Worm (Caenorhabditis elegans) whole organism, L4 larva: ENCODE measurements around the gene C23F12.4.
A peak's percentile ranks its signal among the peaks of the same experiment; 100 is the strongest.

Source experiments
- D1046.2 ChIP-seq: fragments of 200-800 bp; sonication (Bioruptor generic); IDR thresholded peaks from 2 replicates; pipeline ENCODE4 v1.3.6; 2022; ENCODE audit warnings: missing genetic modification characterization, missing compliant biosample characterization
- F26F4.8 ChIP-seq: fragments of 200-800 bp; sonication (Bioruptor generic); conservative IDR thresholded peaks from 2 replicates; pipeline ENCODE4 v1.3.6; 2022; ENCODE audit warnings: missing genetic modification characterization, missing compliant biosample characterization
- F37D6.2 ChIP-seq: sonication (generic microtip); optimal IDR thresholded peaks from 2 replicates; lab custom pipeline; 2016; ENCODE audit warnings: mild to moderate bottlenecking, missing genetic modification characterization, missing compliant biosample characterization
- F49E8.2 ChIP-seq: sonication (generic microtip); optimal IDR thresholded peaks from 2 replicates; lab custom pipeline; 2016; ENCODE audit warnings: missing compliant biosample characterization, mild to moderate bottlenecking, missing genetic modification characterization, borderline replicate concordance
- R02D3.7 ChIP-seq: fragments of 150-350 bp; sonication (generic microtip); optimal IDR thresholded peaks from 3 replicates; lab custom pipeline; 2014; ENCODE audit warnings: missing biosample characterization, missing genetic modification characterization
- T20F7.1 ChIP-seq: fragments of 200-800 bp; sonication (Bioruptor generic); optimal IDR thresholded peaks from 2 replicates; lab custom pipeline; 2018; ENCODE audit warnings: mild to moderate bottlenecking, missing genetic modification characterization, missing compliant biosample characterization
- T26A8.4 ChIP-seq: fragments of 200-800 bp; sonication (Bioruptor generic); IDR thresholded peaks from 2 replicates; pipeline ENCODE4 v1.3.6; 2022; ENCODE audit warnings: missing genetic modification characterization, missing compliant biosample characterization
- Y48G9A.11 ChIP-seq: fragments of 200-800 bp; sonication (Bioruptor generic); IDR thresholded peaks from 2 replicates; pipeline ENCODE4 v1.3.6; 2022; ENCODE audit warnings: missing genetic modification reagents, missing genetic modification characterization, missing compliant biosample characterization
- Y5F2A.4 ChIP-seq: fragments of 200-800 bp; sonication (Bioruptor generic); optimal IDR thresholded peaks from 2 replicates; lab custom pipeline; 2018; ENCODE audit warnings: mild to moderate bottlenecking, missing genetic modification characterization, missing compliant biosample characterization
- ZK337.2 ChIP-seq: fragments of 200-800 bp; sonication (Bioruptor generic); IDR thresholded peaks from 2 replicates; pipeline ENCODE4 v1.3.6; 2022; ENCODE audit warnings: missing genetic modification reagents, missing genetic modification characterization, missing compliant biosample characterization
- ZK546.5 ChIP-seq, 2 experiments: sonication (generic microtip); optimal IDR thresholded peaks; 2 replicates each; lab custom pipeline; 2017; ENCODE audit warnings: missing biosample characterization in 2 of 2, missing genetic modification characterization in 2 of 2
- aha-1 ChIP-seq: fragments of 150-350 bp; peaks from one replicate; lab custom pipeline; 2014; ENCODE audit warnings: missing biosample characterization, missing genetic modification characterization
- ama-1 ChIP-seq: fragments of 150-350 bp; optimal IDR thresholded peaks from 2 replicates; lab custom pipeline; 2014; ENCODE audit warnings: inconsistent platforms, mixed read lengths
- ceh-32 ChIP-seq: sonication (generic microtip); optimal IDR thresholded peaks from 2 replicates; lab custom pipeline; 2016; ENCODE audit warnings: mild to moderate bottlenecking, missing genetic modification characterization, missing compliant biosample characterization; ENCODE audit not compliant: poor library complexity
- ceh-62 ChIP-seq: sonication (generic microtip); optimal IDR thresholded peaks from 2 replicates; lab custom pipeline; 2017; ENCODE audit warnings: missing biosample characterization, missing genetic modification characterization
- cey-2 ChIP-seq: sonication (generic microtip); optimal IDR thresholded peaks from 3 replicates; lab custom pipeline; 2017; ENCODE audit warnings: missing genetic modification characterization, mild to moderate bottlenecking, missing compliant biosample characterization, antibody characterized with exemption, borderline replicate concordance; ENCODE audit not compliant: insufficient read depth
- ctbp-1 ChIP-seq: fragments of 200-800 bp; sonication (Bioruptor generic); IDR thresholded peaks from 2 replicates; pipeline ENCODE4 v1.3.6; 2022; ENCODE audit warnings: missing genetic modification reagents, missing genetic modification characterization, missing compliant biosample characterization
- daf-19 ChIP-seq: fragments of 200-800 bp; sonication (Bioruptor generic); conservative IDR thresholded peaks from 2 replicates; pipeline ENCODE4 v1.3.6; 2022; ENCODE audit warnings: missing genetic modification characterization, missing compliant biosample characterization
- dmd-8 ChIP-seq: fragments of 200-800 bp; sonication (Bioruptor generic); IDR thresholded peaks from 2 replicates; pipeline ENCODE4 v1.3.6; 2022; ENCODE audit warnings: missing genetic modification characterization, missing compliant biosample characterization
- dmd-9 ChIP-seq: fragments of 200-800 bp; sonication (Bioruptor generic); IDR thresholded peaks from 2 replicates; pipeline ENCODE4 v1.3.6; 2022; ENCODE audit warnings: missing genetic modification reagents, missing genetic modification characterization, missing compliant biosample characterization
- dpl-1 ChIP-seq: fragments of 150-350 bp; optimal IDR thresholded peaks from 2 replicates; lab custom pipeline; 2014; ENCODE audit warnings: missing biosample characterization, missing genetic modification reagents, missing genetic modification characterization
- dve-1 ChIP-seq: sonication (generic microtip); optimal IDR thresholded peaks from 2 replicates; lab custom pipeline; 2017; ENCODE audit warnings: antibody characterized with exemption, mild to moderate bottlenecking, missing genetic modification characterization, missing compliant biosample characterization; ENCODE audit not compliant: insufficient read depth
- egl-27 ChIP-seq: sonication (generic microtip); optimal IDR thresholded peaks from 3 replicates; lab custom pipeline; 2017; ENCODE audit warnings: missing biosample characterization, missing genetic modification reagents, missing genetic modification characterization
- egl-43 ChIP-seq: fragments of 200-800 bp; sonication (Bioruptor generic); IDR thresholded peaks from 2 replicates; pipeline ENCODE4 v1.3.6; 2022; ENCODE audit warnings: missing genetic modification reagents, missing genetic modification characterization, missing compliant biosample characterization
- gei-8 ChIP-seq: fragments of 200-800 bp; sonication (Bioruptor generic); optimal IDR thresholded peaks from 2 replicates; lab custom pipeline; 2018; ENCODE audit warnings: mild to moderate bottlenecking, missing genetic modification characterization, missing compliant biosample characterization
- hlh-11 ChIP-seq: fragments of 200-800 bp; sonication (Bioruptor generic); optimal IDR thresholded peaks from 2 replicates; lab custom pipeline; 2018; ENCODE audit warnings: mild to moderate bottlenecking, missing genetic modification characterization, missing compliant biosample characterization
- lim-7 ChIP-seq: fragments of 200-800 bp; sonication (Bioruptor generic); IDR thresholded peaks from 2 replicates; pipeline ENCODE4 v1.3.6; 2022; ENCODE audit warnings: missing genetic modification characterization, missing compliant biosample characterization
- lin-13 ChIP-seq: fragments of 150-350 bp; optimal IDR thresholded peaks from 2 replicates; lab custom pipeline; 2014; ENCODE audit warnings: missing biosample characterization, missing genetic modification reagents, missing genetic modification characterization
- lin-38 ChIP-seq: fragments of 200-800 bp; sonication (Bioruptor generic); IDR thresholded peaks from 2 replicates; pipeline ENCODE4 v1.3.6; 2022; ENCODE audit warnings: missing genetic modification reagents, missing genetic modification characterization, missing compliant biosample characterization
- madf-5 ChIP-seq, 2 experiments: fragments of 200-800 bp; sonication (Bioruptor generic); IDR thresholded peaks; 2 replicates each; pipeline ENCODE4 v1.3.6; 2022; ENCODE audit warnings: missing compliant biosample characterization in 2 of 2, missing genetic modification characterization in 2 of 2
- mdl-1 ChIP-seq, 2 experiments: fragments of 150-350 bp in 1 of 2; sonication (generic microtip) in 1 of 2; optimal IDR thresholded peaks; 2 replicates each; lab custom pipeline; 2014 to 2017; ENCODE audit warnings: missing biosample characterization in 2 of 2, missing genetic modification characterization in 2 of 2
- mxl-3 ChIP-seq: fragments of 200-800 bp; sonication (Bioruptor generic); optimal IDR thresholded peaks from 2 replicates; lab custom pipeline; 2018; ENCODE audit warnings: mild to moderate bottlenecking, missing genetic modification characterization, missing compliant biosample characterization
- nhr-11 ChIP-seq: fragments of 150-350 bp; optimal IDR thresholded peaks from 2 replicates; lab custom pipeline; 2014; ENCODE audit warnings: missing biosample characterization, missing genetic modification characterization
- nhr-25 ChIP-seq: sonication (generic microtip); optimal IDR thresholded peaks from 2 replicates; lab custom pipeline; 2017; ENCODE audit warnings: missing genetic modification characterization, mild to moderate bottlenecking, missing compliant biosample characterization, antibody characterized with exemption, moderate library complexity, borderline replicate concordance; ENCODE audit not compliant: insufficient read depth
- nhr-28 ChIP-seq: fragments of 150-350 bp; optimal IDR thresholded peaks from 2 replicates; lab custom pipeline; 2014; ENCODE audit warnings: missing biosample characterization, missing genetic modification characterization
- nhr-41 ChIP-seq: fragments of 200-800 bp; sonication (Bioruptor generic); IDR thresholded peaks from 2 replicates; pipeline ENCODE4 v1.3.6; 2022; ENCODE audit warnings: missing genetic modification reagents, missing genetic modification characterization, missing compliant biosample characterization
- nhr-48 ChIP-seq: sonication (generic microtip); optimal IDR thresholded peaks from 2 replicates; lab custom pipeline; 2016; ENCODE audit warnings: mild to moderate bottlenecking, missing genetic modification characterization, missing compliant biosample characterization
- nhr-6 ChIP-seq: fragments of 150-350 bp; optimal IDR thresholded peaks from 2 replicates; lab custom pipeline; 2014; ENCODE audit warnings: missing biosample characterization, missing genetic modification characterization
- nhr-77 ChIP-seq: fragments of 150-350 bp; optimal IDR thresholded peaks from 2 replicates; lab custom pipeline; 2014; ENCODE audit warnings: missing biosample characterization, missing genetic modification characterization
- php-3 ChIP-seq: fragments of 200-800 bp; sonication (Bioruptor generic); IDR thresholded peaks from 2 replicates; pipeline ENCODE4 v1.3.6; 2022; ENCODE audit warnings: missing genetic modification reagents, missing genetic modification characterization, missing compliant biosample characterization
- pqm-1 ChIP-seq: sonication (generic microtip); optimal IDR thresholded peaks from 2 replicates; lab custom pipeline; 2017; ENCODE audit warnings: missing biosample characterization, missing genetic modification characterization
- set-16 ChIP-seq: fragments of 200-800 bp; sonication (Bioruptor generic); IDR thresholded peaks from 2 replicates; pipeline ENCODE4 v1.3.6; 2022; ENCODE audit warnings: missing genetic modification reagents, missing genetic modification characterization, missing compliant biosample characterization
- snpc-4 ChIP-seq: fragments of 150-350 bp; optimal IDR thresholded peaks from 2 replicates; lab custom pipeline; 2014; ENCODE audit warnings: missing biosample characterization, missing genetic modification characterization
- tag-97 ChIP-seq: fragments of 200-800 bp; sonication (Bioruptor generic); IDR thresholded peaks from 2 replicates; pipeline ENCODE4 v1.3.6; 2022; ENCODE audit warnings: missing genetic modification characterization, missing compliant biosample characterization
- unc-130 ChIP-seq: sonication (generic microtip); optimal IDR thresholded peaks from 2 replicates; lab custom pipeline; 2016; ENCODE audit warnings: missing genetic modification reagents, missing genetic modification characterization, missing compliant biosample characterization
- unc-62 ChIP-seq, 3 experiments: fragments of 150-350 bp in 1 of 3; sonication (generic microtip); optimal IDR thresholded peaks in 2 of 3; peaks in 1 of 3; 1 replicate in 1 of 3; 2 replicates in 2 of 3; lab custom pipeline; 2014 to 2017; ENCODE audit warnings: missing biosample characterization in 3 of 3, missing genetic modification characterization in 3 of 3, missing genetic modification reagents in 3 of 3, missing genotype in 1 of 3
- vab-7 ChIP-seq: fragments of 200-800 bp; sonication (Bioruptor generic); IDR thresholded peaks from 2 replicates; pipeline ENCODE4 v1.3.6; 2022; ENCODE audit warnings: missing genetic modification reagents, missing genetic modification characterization, missing compliant biosample characterization
- zag-1 ChIP-seq: fragments of 150-350 bp; optimal IDR thresholded peaks from 2 replicates; lab custom pipeline; 2014; ENCODE audit warnings: missing biosample characterization, missing genetic modification characterization
- zfp-2 ChIP-seq: sonication (generic microtip); optimal IDR thresholded peaks from 2 replicates; lab custom pipeline; 2016; ENCODE audit warnings: mild to moderate bottlenecking, missing genetic modification characterization, missing compliant biosample characterization
- zip-11 ChIP-seq: fragments of 200-800 bp; sonication (Bioruptor generic); IDR thresholded peaks from 2 replicates; pipeline ENCODE4 v1.3.6; 2022; ENCODE audit warnings: missing genetic modification characterization, missing compliant biosample characterization
- ztf-7 ChIP-seq: fragments of 150-350 bp; optimal IDR thresholded peaks from 2 replicates; lab custom pipeline; 2014; ENCODE audit warnings: missing biosample characterization, missing genetic modification characterization

C23F12.4 gene

ce11 chrX:9372987-9373386, 14.2 kb upstream of the C23F12.4 start (continued):
- no peak for TF ChIP-seq mdl-1 (tag; optimal IDR thresholded peaks at IDR 0.05; lab: Kevin White, UChicago)
- peak; percentile 76; the same call in 1 of the 2 replicates for TF ChIP-seq dmd-8 (GFP tag; lab: Robert Waterston, UW)
- peak; percentile 33 for TF ChIP-seq ztf-7
- peak; percentile 1 for TF ChIP-seq lin-13 (GFP tag; lab: Kevin White, UChicago)
- peak; percentile 40 for TF ChIP-seq hlh-11 (tag; lab: Kevin White, UChicago)
- no peak for TF ChIP-seq unc-62 (GFP tag; optimal IDR thresholded peaks at IDR 0.05 in 1 of 2; lab: Kevin White, UChicago)
- no peak for TF ChIP-seq unc-62 (tag; optimal IDR thresholded peaks at IDR 0.05; lab: Kevin White, UChicago)
- TF ChIP-seq nhr-6 = peak; percentile 33
- no peak for TF ChIP-seq zag-1 (tag; lab: Kevin White, UChicago)
- TF ChIP-seq ctbp-1 (GFP tag; lab: Robert Waterston, UW) = peak; percentile 64; the same call in 1 of the 2 replicates
- TF ChIP-seq nhr-77 (tag; lab: Kevin White, UChicago) = no peak
- peak; percentile 86 for TF ChIP-seq lim-7 (GFP tag; lab: Robert Waterston, UW)
- peak; percentile 79; the same call in 1 of the 2 replicates for TF ChIP-seq D1046.2 (GFP tag; lab: Robert Waterston, UW)
- no peak for TF ChIP-seq ceh-62 (tag; lab: Kevin White, UChicago)
- TF ChIP-seq aha-1 = no peak
- TF ChIP-seq nhr-11 = no peak
- peak in 1 of 2 experiments; percentile 44; a peak in 1 of 4 replicates for TF ChIP-seq madf-5 (GFP tag; IDR thresholded peaks at IDR 0.05; lab: Robert Waterston, UW)
- TF ChIP-seq zfp-2 (tag; lab: Kevin White, UChicago) = no peak
- TF ChIP-seq ceh-32 (tag; lab: Kevin White, UChicago) = no peak
- no peak for TF ChIP-seq nhr-28
- TF ChIP-seq F37D6.2 = peak; percentile 22
- TF ChIP-seq unc-130 = peak; percentile 6
- TF ChIP-seq vab-7 = peak; percentile 68; the same call in 1 of the 2 replicates
- no peak for TF ChIP-seq T20F7.1
- TF ChIP-seq lin-38 (GFP tag; lab: Robert Waterston, UW) = peak; percentile 66
- TF ChIP-seq egl-43 (GFP tag; lab: Robert Waterston, UW) = no peak
- no peak for TF ChIP-seq R02D3.7
- TF ChIP-seq snpc-4 (tag; lab: Kevin White, UChicago) = no peak
- TF ChIP-seq F49E8.2 (tag; lab: Kevin White, UChicago) = peak; percentile 36
- TF ChIP-seq dve-1 (tag; lab: Kevin White, UChicago) = peak; percentile 35
- TF ChIP-seq T26A8.4 (GFP tag; lab: Robert Waterston, UW) = peak; percentile 75; the same call in 1 of the 2 replicates
- peak; percentile 36 for TF ChIP-seq gei-8 (GFP tag; lab: Kevin White, UChicago)
- TF ChIP-seq Y48G9A.11 (GFP tag; lab: Robert Waterston, UW) = no peak; the same call in 1 of the 2 replicates
- TF ChIP-seq zip-11 = no peak
- 0 out of 2 replicates have a peak, but pooled peaks have one; percentile 50 for TF ChIP-seq daf-19 (GFP tag; lab: Robert Waterston, UW)
- TF ChIP-seq nhr-25 = no peak
- TF ChIP-seq mxl-3 (GFP tag; lab: Kevin White, UChicago) = peak; percentile 48
- no peak for TF ChIP-seq ZK337.2
- TF ChIP-seq Y5F2A.4 = no peak
- TF ChIP-seq nhr-48 (tag; lab: Kevin White, UChicago) = peak; percentile 38
- TF ChIP-seq dpl-1 (GFP tag; lab: Kevin White, UChicago) = no peak
- TF ChIP-seq pqm-1 (tag; lab: Kevin White, UChicago) = no peak
- peak; percentile 56; the same call in 1 of the 2 replicates for TF ChIP-seq php-3 (GFP tag; lab: Robert Waterston, UW)
- TF ChIP-seq ZK546.5 (tag; optimal IDR thresholded peaks at IDR 0.05; lab: Kevin White, UChicago) = no peak
- TF ChIP-seq set-16 (GFP tag; lab: Robert Waterston, UW) = no peak
- TF ChIP-seq cey-2 (tag; lab: Kevin White, UChicago) = no peak
- TF ChIP-seq nhr-41 (GFP tag; lab: Robert Waterston, UW) = no peak
- peak; percentile 66; the same call in 1 of the 2 replicates for TF ChIP-seq F26F4.8 (GFP tag; lab: Robert Waterston, UW)
- no peak for TF ChIP-seq egl-27
- no peak for TF ChIP-seq ama-1
- TF ChIP-seq tag-97 = no peak
- no peak for TF ChIP-seq dmd-9 (GFP tag; lab: Robert Waterston, UW)
